Fruit fly (Drosophila melanogaster) whole organism: ENCODE results near the gene Tbc1d22.
A peak's percentile ranks its signal among the peaks of the same experiment; 100 is the strongest.

Experiments
- CG8478 ChIP-seq: fragments of >200 bp; optimal IDR thresholded peaks from 2 replicates; lab custom pipeline; 2018; ENCODE audit warnings: inconsistent platforms
- Dll ChIP-seq: fragments of >200 bp; optimal IDR thresholded peaks from 2 replicates; lab custom pipeline; 2017
- EcR ChIP-seq, 2 experiments: fragments of >200 bp; optimal IDR thresholded peaks; 2 replicates each; lab custom pipeline; 2017; ENCODE audit warnings: missing biosample characterization in 2 of 2, missing genetic modification characterization in 2 of 2, missing genetic modification reagents in 2 of 2
- pan ChIP-seq: fragments of >200 bp; optimal IDR thresholded peaks from 2 replicates; lab custom pipeline; 2017
- psq ChIP-seq: fragments of >200 bp; optimal IDR thresholded peaks from 2 replicates; lab custom pipeline; 2017
- usp ChIP-seq: fragments of >200 bp; optimal IDR thresholded peaks from 2 replicates; lab custom pipeline; 2017; ENCODE audit warnings: missing biosample characterization, missing genetic modification characterization, mixed read lengths

Gene Tbc1d22

DNA sequence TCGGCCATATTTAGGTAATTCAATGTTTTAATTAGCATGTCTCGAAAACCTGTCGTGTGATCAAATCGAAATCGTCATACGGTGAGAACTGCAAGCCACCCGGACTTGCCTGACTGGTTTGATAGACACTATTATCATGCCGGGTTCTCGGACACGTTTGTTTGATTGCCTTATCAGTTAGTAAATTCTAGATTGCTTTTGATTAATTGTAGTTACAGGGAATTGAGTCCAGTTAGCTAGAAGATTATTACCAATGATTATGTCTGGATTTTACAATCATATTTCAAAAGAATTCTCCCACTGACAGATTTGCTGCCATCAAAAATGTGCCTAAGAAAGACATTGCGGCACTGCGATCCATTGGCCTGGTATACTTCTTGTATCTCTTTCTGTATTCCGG, 7.7 kb downstream of the Tbc1d22 start:
- TF ChIP-seq usp (GFP tag; lab: Kevin White, UChicago) (no peak), psq (lab: Kevin White, UChicago) (no peak), pan (lab: Kevin White, UChicago) (no peak), Dll (lab: Kevin White, UChicago) (no peak), EcR (GFP tag; optimal IDR thresholded peaks at IDR 0.05; lab: Kevin White, UChicago) (no peak), CG8478 (lab: Kevin White, UChicago) (no peak)

DNA sequence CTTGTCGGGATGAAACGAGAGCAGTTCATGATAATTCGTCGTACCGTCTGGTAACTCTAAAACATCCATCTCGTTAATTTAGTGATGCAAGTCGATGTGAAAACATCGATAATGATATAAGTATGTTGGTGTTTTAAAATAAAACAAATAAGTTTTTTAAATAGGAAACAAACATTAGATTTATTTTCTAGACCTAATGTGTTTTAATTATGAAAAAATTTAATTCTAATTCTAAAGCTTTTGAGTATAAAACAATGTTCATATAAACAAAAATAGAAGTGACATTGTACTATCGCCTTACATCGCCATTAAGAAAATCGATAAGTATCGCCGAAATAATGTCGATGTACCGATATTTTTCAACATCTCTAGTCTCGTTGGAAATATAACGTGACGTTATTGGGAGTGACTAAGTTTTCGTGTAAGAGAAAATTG, 9.1 kb downstream of the Tbc1d22 start, which contains the start of gene Rab11:
Rab11 (plus strand) TSS at position 363 of the 435 bp plus-strand sequence.
- TF ChIP-seq pan (lab: Kevin White, UChicago) (no peak), psq (lab: Kevin White, UChicago) (no peak), usp (GFP tag; lab: Kevin White, UChicago) (no peak), CG8478 (lab: Kevin White, UChicago) (no peak), EcR (GFP tag; optimal IDR thresholded peaks at IDR 0.05; lab: Kevin White, UChicago) (no peak), Dll (lab: Kevin White, UChicago) (no peak)

DNA sequence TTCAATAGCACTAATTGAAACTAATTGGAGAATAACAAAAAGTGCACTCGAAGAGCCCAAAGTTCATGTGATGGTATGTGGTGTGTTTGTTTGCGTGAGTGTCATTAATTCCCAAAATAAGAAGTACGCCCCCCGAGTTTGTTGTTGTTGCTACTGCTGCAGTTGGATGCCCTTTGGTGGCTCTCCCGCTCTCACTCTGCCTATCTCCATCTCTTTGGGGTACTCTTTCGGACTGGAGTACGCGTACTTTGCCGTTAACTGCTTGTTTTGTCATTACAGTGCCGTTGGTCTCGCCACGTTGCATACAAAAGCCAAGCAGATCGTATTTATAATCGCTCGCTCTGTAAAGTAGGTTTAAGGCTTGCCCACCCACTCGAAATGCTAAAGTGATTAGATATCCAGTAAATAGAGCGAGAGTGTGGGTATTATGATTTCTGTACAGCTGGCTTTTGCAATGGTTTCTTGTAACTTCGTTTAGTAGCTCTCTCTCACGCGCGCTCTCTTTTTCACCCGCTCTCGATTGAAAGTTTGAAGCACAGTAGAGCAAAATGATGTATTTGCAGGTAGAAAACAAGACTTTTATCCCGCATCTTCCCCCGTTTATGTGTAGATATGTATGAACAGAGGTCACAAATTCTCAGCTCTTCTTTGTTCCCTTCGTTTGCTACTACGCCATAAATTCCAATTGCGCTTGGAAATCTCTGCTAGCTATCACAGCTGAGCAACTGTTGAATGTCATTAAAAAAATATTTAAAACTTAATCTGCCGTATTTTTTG, 10.2 kb downstream of the Tbc1d22 start:
- TF ChIP-seq pan (lab: Kevin White, UChicago) = no peak
- TF ChIP-seq psq (lab: Kevin White, UChicago) = no peak
- no peak for TF ChIP-seq Dll (lab: Kevin White, UChicago)
- TF ChIP-seq EcR (GFP tag; optimal IDR thresholded peaks at IDR 0.05; lab: Kevin White, UChicago) = no peak
- no peak for TF ChIP-seq CG8478 (lab: Kevin White, UChicago)
- TF ChIP-seq usp (GFP tag; lab: Kevin White, UChicago) = no peak

DNA sequence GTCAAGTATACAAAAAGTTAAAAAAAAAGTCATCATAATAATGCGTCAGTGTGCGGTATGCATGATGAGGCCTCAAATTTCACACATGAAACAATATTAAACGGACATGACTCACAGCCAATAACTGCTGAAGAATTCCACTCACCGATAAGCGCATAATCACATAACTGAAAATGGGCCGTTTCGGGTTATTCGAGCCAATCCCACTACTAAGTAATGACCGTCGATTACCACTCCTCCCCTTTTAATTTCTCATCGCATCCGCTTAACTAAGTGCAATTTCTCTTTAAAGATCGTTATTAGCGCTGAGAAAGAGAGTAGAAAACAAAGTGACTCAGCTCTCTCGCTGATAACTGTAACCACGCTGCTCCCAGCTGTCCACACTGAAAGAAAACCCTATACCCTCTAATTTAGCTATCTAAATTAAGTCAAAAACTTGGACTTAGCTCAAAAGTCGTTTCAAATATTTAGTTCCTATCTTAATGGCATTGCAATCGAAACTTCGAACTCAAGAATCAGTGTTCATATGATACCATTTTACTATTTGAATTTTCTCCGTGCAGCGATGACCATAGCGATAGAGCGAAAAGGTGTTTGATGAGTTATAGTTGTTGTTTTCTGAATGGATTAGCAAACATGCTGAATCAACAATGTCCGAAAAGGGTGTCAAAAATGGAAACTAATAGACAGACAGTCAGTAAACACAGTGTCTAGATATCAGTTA, 10.9 kb downstream of the Tbc1d22 start:
- no peak for TF ChIP-seq psq (lab: Kevin White, UChicago)
- TF ChIP-seq usp (GFP tag; lab: Kevin White, UChicago) = no peak
- no peak for TF ChIP-seq pan (lab: Kevin White, UChicago)
- no peak for TF ChIP-seq Dll (lab: Kevin White, UChicago)
- no peak for TF ChIP-seq CG8478 (lab: Kevin White, UChicago)
- no peak for TF ChIP-seq EcR (GFP tag; optimal IDR thresholded peaks at IDR 0.05; lab: Kevin White, UChicago)

DNA sequence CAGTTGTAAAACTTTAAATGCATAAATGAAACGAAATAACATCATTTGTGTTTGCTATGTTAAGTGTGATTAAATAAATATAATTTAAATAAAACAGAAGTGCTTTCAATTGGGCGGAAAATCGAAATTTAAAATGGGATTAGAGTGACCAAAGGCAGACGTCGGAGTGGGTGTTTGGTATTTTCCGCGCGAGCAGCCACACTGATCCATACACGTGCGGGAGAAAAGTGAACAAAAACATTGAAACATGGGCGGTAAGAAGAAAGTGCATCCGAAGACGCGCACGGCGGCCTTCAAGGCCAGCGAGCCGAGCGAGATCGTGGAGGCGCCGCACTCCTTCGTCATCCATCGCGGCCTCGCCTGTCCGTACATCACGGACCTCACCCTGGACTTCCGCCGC, 14.1 kb downstream of the Tbc1d22 start, which contains the start of gene ppan:
ppan (plus strand) TSS at position 198 of the 400 bp plus-strand sequence.
- TF ChIP-seq EcR (GFP tag; optimal IDR thresholded peaks at IDR 0.05; lab: Kevin White, UChicago) (no peak), Dll (lab: Kevin White, UChicago) (no peak), psq (lab: Kevin White, UChicago) (no peak), usp (GFP tag; lab: Kevin White, UChicago) (no peak), CG8478 (lab: Kevin White, UChicago) (no peak), pan (lab: Kevin White, UChicago) (no peak)

dm6 chr3R:21118784-21119183, 16.8 kb downstream of the Tbc1d22 start, which contains the start of gene Bdbt:
Gene Bdbt (minus strand): TSS chr3R:21118856.
- TF ChIP-seq Dll (lab: Kevin White, UChicago) (no peak), psq (lab: Kevin White, UChicago) (no peak), EcR (GFP tag; optimal IDR thresholded peaks at IDR 0.05; lab: Kevin White, UChicago) (no peak), CG8478 (lab: Kevin White, UChicago) (no peak), usp (GFP tag; lab: Kevin White, UChicago) (no peak), pan (lab: Kevin White, UChicago) (no peak)

DNA sequence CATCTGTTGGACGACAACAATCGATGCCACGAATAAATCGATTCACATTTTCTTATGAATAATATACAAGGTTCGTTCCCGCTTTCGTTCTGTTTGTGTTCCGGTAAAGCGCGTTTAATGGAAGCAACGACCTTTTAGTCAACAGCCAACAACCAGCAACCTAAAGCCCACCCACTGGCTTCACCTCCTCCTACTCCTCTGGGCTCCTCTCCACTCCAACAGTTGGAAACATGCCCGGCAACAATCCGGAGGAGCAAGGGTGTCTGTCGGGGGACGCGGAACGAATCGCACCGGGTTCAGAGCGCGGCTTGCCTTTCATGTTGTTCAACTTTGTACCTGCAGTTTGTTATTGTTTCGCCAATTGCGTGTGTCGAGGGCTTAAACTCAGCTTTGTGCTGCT, 22.2 kb downstream of the Tbc1d22 start:
- TF ChIP-seq Dll (lab: Kevin White, UChicago) (no peak), pan (lab: Kevin White, UChicago) (no peak), psq (lab: Kevin White, UChicago) (no peak), CG8478 (lab: Kevin White, UChicago) (no peak), EcR (GFP tag; optimal IDR thresholded peaks at IDR 0.05; lab: Kevin White, UChicago) (no peak), usp (GFP tag; lab: Kevin White, UChicago) (no peak)

- TF ChIP-seq pan (lab: Kevin White, UChicago) = no peak
- peak; percentile 73 for TF ChIP-seq CG8478 (lab: Kevin White, UChicago)
These were observed 24.8 kb downstream of the Tbc1d22 start for dm6 chr3R:21126673-21127284.

dm6 chr3R:21127352-21127985, 25.5 kb downstream of the Tbc1d22 start, which contains the start of the genes slmb and CG5793:
Gene slmb (minus strand): TSS chr3R:21127485.
Gene CG5793 (plus strand): TSS chr3R:21127573.
- TF ChIP-seq usp (GFP tag; lab: Kevin White, UChicago) (no peak), Dll (lab: Kevin White, UChicago) (no peak), pan (lab: Kevin White, UChicago) (no peak), EcR (GFP tag; optimal IDR thresholded peaks at IDR 0.05; lab: Kevin White, UChicago) (no peak), CG8478 (lab: Kevin White, UChicago) (no peak)

DNA sequence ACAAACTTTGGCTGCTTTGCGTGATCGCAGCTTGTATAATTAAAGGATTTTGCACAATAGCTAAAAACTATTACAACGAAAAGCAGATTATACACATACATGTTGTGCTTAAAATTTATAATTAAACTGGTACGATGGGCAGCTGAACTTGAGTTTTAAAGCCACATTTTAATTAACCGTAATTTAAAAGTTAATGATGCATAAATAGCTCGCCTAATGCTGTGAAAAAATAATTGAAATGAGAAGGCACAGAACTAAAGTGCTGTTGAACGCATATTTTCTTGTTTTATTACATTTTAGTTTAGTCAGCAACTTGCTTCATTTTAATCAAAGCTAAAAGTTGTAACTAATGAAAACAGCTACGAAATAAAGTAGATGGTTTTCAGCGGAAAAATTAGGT, 27.6 kb downstream of the Tbc1d22 start, which contains the start of gene Obp93a:
Obp93a (minus strand) TSS at position 101 of the 400 bp plus-strand sequence.
- TF ChIP-seq EcR (GFP tag; optimal IDR thresholded peaks at IDR 0.05; lab: Kevin White, UChicago) (no peak), psq (lab: Kevin White, UChicago) (no peak), Dll (lab: Kevin White, UChicago) (no peak), pan (lab: Kevin White, UChicago) (no peak), CG8478 (lab: Kevin White, UChicago) (no peak), usp (GFP tag; lab: Kevin White, UChicago) (no peak)
